Worm (Caenorhabditis elegans): ENCODE data around the gene T06A1.1.

T06A1.1 gene

ce11 chrV:1875497-1875988 is 49.8 kb downstream of the T06A1.1 start (continued):
- TF ChIP-seq ceh-30 (tag; optimal IDR thresholded peaks at IDR 0.05) = no peak
- TF ChIP-seq unc-3 (GFP tag; conservative IDR thresholded peaks at IDR 0.05) = no peak
- no peak for TF ChIP-seq unc-3 (tag; optimal IDR thresholded peaks at IDR 0.05)
- peak; percentile 1 for TF ChIP-seq madf-2 (tag; optimal IDR thresholded peaks at IDR 0.05)
- peak; percentile 57 for TF ChIP-seq tbx-2 (tag; optimal IDR thresholded peaks at IDR 0.05)
- TF ChIP-seq hlh-6 (tag; optimal IDR thresholded peaks at IDR 0.05) = no peak
- no peak for TF ChIP-seq nhr-11 (tag; optimal IDR thresholded peaks at IDR 0.05)
- TF ChIP-seq elt-4 (tag; optimal IDR thresholded peaks at IDR 0.05) = no peak
- no peak for TF ChIP-seq npax-4 (tag; optimal IDR thresholded peaks at IDR 0.05)
- TF ChIP-seq dmd-4 (tag; optimal IDR thresholded peaks at IDR 0.05; ENCODE audit: borderline replicate concordance) = peak; percentile 20
- no peak for TF ChIP-seq ceh-9 (tag; optimal IDR thresholded peaks at IDR 0.05)
- no peak for TF ChIP-seq sdc-2 (tag; optimal IDR thresholded peaks at IDR 0.05)
- peak; percentile 64 for TF ChIP-seq ceh-31 (tag; optimal IDR thresholded peaks at IDR 0.05)
- no peak for TF ChIP-seq ceh-14 (tag; optimal IDR thresholded peaks at IDR 0.05)
- no peak for TF ChIP-seq pha-4 (tag; optimal IDR thresholded peaks at IDR 0.05)
- no peak for TF ChIP-seq mec-3 (tag; optimal IDR thresholded peaks at IDR 0.05; ENCODE audit: borderline replicate concordance)
- no peak for TF ChIP-seq nfya-1 (tag; optimal IDR thresholded peaks at IDR 0.05)
- TF ChIP-seq ahr-1 (tag; optimal IDR thresholded peaks at IDR 0.05) = peak; percentile 11
- no peak for TF ChIP-seq hlh-8 (tag; optimal IDR thresholded peaks at IDR 0.05)
- TF ChIP-seq ceh-45 (GFP tag; IDR thresholded peaks at IDR 0.05) = no peak
- TF ChIP-seq fkh-10 (GFP tag; optimal IDR thresholded peaks at IDR 0.05) = no peak
- no peak for TF ChIP-seq pqm-1 (tag; optimal IDR thresholded peaks at IDR 0.05)
- TF ChIP-seq ttx-3 (tag; optimal IDR thresholded peaks at IDR 0.05) = no peak
- TF ChIP-seq hlh-13 (GFP tag; optimal IDR thresholded peaks at IDR 0.05) = no peak
- TF ChIP-seq K02D7.2 (tag; optimal IDR thresholded peaks at IDR 0.05) = peak; percentile 24
- no peak for TF ChIP-seq hlh-15 (tag; optimal IDR thresholded peaks at IDR 0.05)
- peak; percentile 21 for TF ChIP-seq F13H6.1 (tag; optimal IDR thresholded peaks at IDR 0.05)
- no peak for TF ChIP-seq gmeb-2 (tag; optimal IDR thresholded peaks at IDR 0.05)
- peak; percentile 4 for TF ChIP-seq lim-6 (tag; optimal IDR thresholded peaks at IDR 0.05)
- no peak for TF ChIP-seq ceh-6 (GFP tag; optimal IDR thresholded peaks at IDR 0.05)
- TF ChIP-seq tbx-7 (tag; optimal IDR thresholded peaks at IDR 0.05) = peak; percentile 14
- peak; percentile 71 for TF ChIP-seq elt-2 (tag; optimal IDR thresholded peaks at IDR 0.05)
- TF ChIP-seq dve-1 (tag; optimal IDR thresholded peaks at IDR 0.05) = no peak
- no peak for TF ChIP-seq Y22D7AL.16 (tag; optimal IDR thresholded peaks at IDR 0.05)
- no peak for TF ChIP-seq ceh-24 (tag; optimal IDR thresholded peaks at IDR 0.05)
- TF ChIP-seq K09A11.1 (tag; optimal IDR thresholded peaks at IDR 0.05; ENCODE audit: insufficient read depth) = no peak
- TF ChIP-seq ceh-2 (tag; optimal IDR thresholded peaks at IDR 0.05) = peak; percentile 24

ce11 chrV:1874827-1875226 is 50.6 kb downstream of the T06A1.1 start:
- TF ChIP-seq pqm-1 (tag; optimal IDR thresholded peaks at IDR 0.05) = no peak
- TF ChIP-seq K02D7.2 (tag; optimal IDR thresholded peaks at IDR 0.05) = no peak
- TF ChIP-seq sox-4 (tag; optimal IDR thresholded peaks at IDR 0.05) = no peak
